Fruit fly (Drosophila melanogaster) whole organism, prepupa: ENCODE measurements around the gene CG42847.

Experiments
- Blimp-1 ChIP-seq: fragments of 200-800 bp; sonication (Bioruptor generic); optimal IDR thresholded peaks from 3 replicates; lab custom pipeline; 2017; ENCODE audit warnings: missing biosample characterization, missing genetic modification characterization, mild to moderate bottlenecking, moderate library complexity, missing genetic modification reagents
- CG6808 ChIP-seq: fragments of 200-800 bp; sonication (Bioruptor generic); optimal IDR thresholded peaks from 3 replicates; lab custom pipeline; 2017; ENCODE audit warnings: missing biosample characterization, missing genetic modification characterization, mild to moderate bottlenecking, moderate library complexity, missing genetic modification reagents
- CG6854 ChIP-seq: fragments of 200-800 bp; sonication (Bioruptor generic); optimal IDR thresholded peaks from 2 replicates; lab custom pipeline; 2017; ENCODE audit warnings: missing biosample characterization, mild to moderate bottlenecking, missing genetic modification characterization
- Eip75B ChIP-seq: fragments of 200-800 bp; sonication (Bioruptor generic); optimal IDR thresholded peaks from 3 replicates; lab custom pipeline; 2016; ENCODE audit warnings: missing biosample characterization, missing genetic modification characterization
- Ets21C ChIP-seq: fragments of 200-800 bp; sonication (Bioruptor generic); optimal IDR thresholded peaks from 3 replicates; lab custom pipeline; 2016; ENCODE audit warnings: missing biosample characterization, missing genetic modification characterization
- Lpt ChIP-seq: fragments of 200-800 bp; sonication (Bioruptor generic); optimal IDR thresholded peaks from 3 replicates; lab custom pipeline; 2016; ENCODE audit warnings: missing biosample characterization, missing genetic modification characterization
- Met ChIP-seq: fragments of 200-800 bp; sonication (Bioruptor generic); optimal IDR thresholded peaks from 3 replicates; lab custom pipeline; 2016; ENCODE audit warnings: missing biosample characterization, missing genetic modification characterization
- lz ChIP-seq: fragments of 200-800 bp; sonication (Bioruptor generic); optimal IDR thresholded peaks from 3 replicates; lab custom pipeline; 2016; ENCODE audit warnings: missing biosample characterization, missing genetic modification characterization

DNA sequence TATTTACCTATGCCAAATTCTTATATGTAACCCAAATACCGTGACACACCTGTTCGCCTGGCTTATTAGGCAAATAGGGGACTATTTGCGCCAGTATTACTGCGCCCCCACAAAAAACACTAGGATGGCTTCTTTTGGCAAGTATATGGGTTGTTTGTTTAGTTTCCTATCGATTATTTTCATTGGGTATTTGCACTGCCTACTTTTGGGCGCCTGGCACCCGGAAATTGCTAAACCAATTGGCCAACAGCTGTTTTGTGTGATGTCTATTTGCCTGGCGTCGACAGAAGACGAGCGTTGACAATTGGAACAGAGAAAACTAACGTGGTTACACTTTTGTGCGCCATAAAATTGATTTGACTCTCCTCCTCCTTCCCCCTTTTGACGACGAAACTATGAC lies 25.3 kb downstream of the CG42847 start:
- TF ChIP-seq Blimp-1 (GFP tag; lab: Kevin White, UChicago): no peak
- no peak for TF ChIP-seq Ets21C (GFP tag; lab: Kevin White, UChicago)
- no peak for TF ChIP-seq Met (GFP tag; lab: Kevin White, UChicago)
- TF ChIP-seq Eip75B: no peak
- TF ChIP-seq CG6808 (GFP tag; lab: Kevin White, UChicago): no peak
- no peak for TF ChIP-seq CG6854
- TF ChIP-seq Lpt (GFP tag; lab: Kevin White, UChicago): no peak
- no peak for TF ChIP-seq lz (GFP tag; lab: Kevin White, UChicago)
